Worm (Caenorhabditis elegans) whole organism, midembryonic: Measurements from ENCODE around the gene des-2.

Experiments used
- klf-2 ChIP-seq: fragments of 200-800 bp; sonication (Bioruptor generic); conservative IDR thresholded peaks from 2 replicates; pipeline ENCODE4 v1.3.6; 2022; ENCODE audit warnings: missing genetic modification reagents, missing genetic modification characterization, missing compliant biosample characterization
- med-1 ChIP-seq: sonication (generic microtip); optimal IDR thresholded peaks from 2 replicates; lab custom pipeline; 2017; ENCODE audit warnings: missing genetic modification characterization, mild to moderate bottlenecking, missing compliant biosample characterization, antibody characterized with exemption, missing genetic modification reagents; ENCODE audit not compliant: insufficient read depth

Gene des-2

ce11 chrV:11366129-11366528 is 55.4 kb downstream of the des-2 start, which contains the start of gene dop-5:
Gene dop-5, minus strand, starts transcription at chrV:11366229.
- TF ChIP-seq med-1 (GFP tag; lab: Kevin White, UChicago) (no peak), klf-2 (GFP tag; lab: Robert Waterston, UW) (no peak)
